Fruit fly (Drosophila melanogaster): ENCODE data around the gene Mob2.
A peak's percentile ranks its signal among the peaks of the same experiment; 100 is the strongest.

The Mob2 gene

DNA sequence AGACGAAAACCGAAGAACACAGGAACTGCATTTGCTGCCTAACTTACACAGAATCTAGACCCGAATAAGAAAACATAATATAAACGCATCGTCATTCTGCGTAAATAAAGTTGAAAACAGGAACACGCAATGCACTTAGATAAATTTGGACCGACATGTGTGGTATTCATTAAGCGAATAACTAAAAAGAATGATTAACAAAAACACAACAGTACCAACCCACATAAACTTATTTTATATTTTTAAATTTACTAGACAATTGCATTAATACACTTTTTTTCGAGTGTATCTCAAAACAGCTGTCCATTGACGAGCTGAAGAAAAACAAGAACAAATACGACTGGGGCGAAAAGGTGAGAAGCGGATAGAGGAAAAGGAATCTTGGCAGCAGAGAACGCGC lies 7.7 kb downstream of the Mob2 start (continued):
- TF ChIP-seq Bdp1 (GFP tag; optimal IDR thresholded peaks at IDR 0.05) (peak; percentile 63), CG10274 (GFP tag; optimal IDR thresholded peaks at IDR 0.05) (peak; percentile 31), CG7839 (tag; optimal IDR thresholded peaks at IDR 0.05) (peak; percentile 85), ro (GFP tag; IDR thresholded peaks at IDR 0.05) (peak; percentile 67; the same call in 1 of the 2 replicates), CG2875 (GFP tag; optimal IDR thresholded peaks at IDR 0.05) (peak; percentile 78), gsb-n (tag; optimal IDR thresholded peaks at IDR 0.05) (peak; percentile 91), rib (GFP tag; IDR thresholded peaks at IDR 0.05) (no peak), CG18262 (tag; optimal IDR thresholded peaks at IDR 0.05) (peak; percentile 96), Lpt (GFP tag; optimal IDR thresholded peaks at IDR 0.05) (no peak), mam (GFP tag; optimal IDR thresholded peaks at IDR 0.05) (peak; percentile 20), CG14050 (GFP tag; IDR thresholded peaks at IDR 0.05) (no peak), ac (GFP tag; optimal IDR thresholded peaks at IDR 0.05) (peak; percentile 98), fu2 (GFP tag; optimal IDR thresholded peaks at IDR 0.05) (peak; percentile 11), CG3407 (GFP tag; optimal IDR thresholded peaks at IDR 0.05) (peak; percentile 85), Fer3 (tag; optimal IDR thresholded peaks at IDR 0.05) (peak; percentile 64), unc-4 (GFP tag; IDR thresholded peaks at IDR 0.05; ENCODE audit: partially characterized antibody) (no peak), CG7271 (tag; optimal IDR thresholded peaks at IDR 0.05) (peak; percentile 73), bigmax (GFP tag; optimal IDR thresholded peaks at IDR 0.05) (no peak), CG9609 (GFP tag; optimal IDR thresholded peaks at IDR 0.05) (peak; percentile 67), pb (GFP tag; optimal IDR thresholded peaks at IDR 0.05) (no peak), luna (GFP tag; optimal IDR thresholded peaks at IDR 0.05) (no peak), CG8388 (GFP tag; optimal IDR thresholded peaks at IDR 0.05) (peak; percentile 57), CG17802 (tag; optimal IDR thresholded peaks at IDR 0.05) (peak; percentile 65), ems (GFP tag; optimal IDR thresholded peaks at IDR 0.05) (peak; percentile 82), al (GFP tag; IDR thresholded peaks at IDR 0.05) (no peak), Stat92E (GFP tag; optimal IDR thresholded peaks at IDR 0.05) (peak in 1 of 3 experiments; percentile 94), kay (GFP tag; optimal IDR thresholded peaks at IDR 0.05) (peak; percentile 48), ind (GFP tag; optimal IDR thresholded peaks at IDR 0.05) (peak; percentile 66), odd (GFP tag; optimal IDR thresholded peaks at IDR 0.05) (peak; percentile 65), pnt (GFP tag; optimal IDR thresholded peaks at IDR 0.05) (peak; percentile 66), dati (GFP tag; IDR thresholded peaks at IDR 0.05) (peak; percentile 54; the same call in 1 of the 2 replicates), CG13287 (GFP tag; IDR thresholded peaks at IDR 0.05; ENCODE audit: partially characterized antibody) (no peak), lilli (GFP tag; optimal IDR thresholded peaks at IDR 0.05) (peak; percentile 77), CG3995 (GFP tag; optimal IDR thresholded peaks at IDR 0.05) (no peak), CG10565 (GFP tag; optimal IDR thresholded peaks at IDR 0.05) (peak; percentile 64), CG6175 (GFP tag; IDR thresholded peaks at IDR 0.05) (no peak), mld (GFP tag; IDR thresholded peaks at IDR 0.05; ENCODE audit: partially characterized antibody) (no peak), CG10979 (tag; optimal IDR thresholded peaks at IDR 0.05) (peak; percentile 96), CG10321 (GFP tag; IDR thresholded peaks at IDR 0.05) (0 out of 2 replicates have a peak, but pooled peaks have one; percentile 17), Antp (GFP tag; optimal IDR thresholded peaks at IDR 0.05) (peak; percentile 59), sima (GFP tag; optimal IDR thresholded peaks at IDR 0.05) (no peak), CG12219 (GFP tag; optimal IDR thresholded peaks at IDR 0.05) (peak; percentile 71), unpg (GFP tag; optimal IDR thresholded peaks at IDR 0.05) (peak; percentile 86), sisA (GFP tag; IDR thresholded peaks at IDR 0.05) (peak; percentile 79), CG7928 (GFP tag; optimal IDR thresholded peaks at IDR 0.05) (peak; percentile 10), Tbp (GFP tag; optimal IDR thresholded peaks at IDR 0.05) (no peak), D (optimal IDR thresholded peaks at IDR 0.05) (no peak), D (GFP tag; optimal IDR thresholded peaks at IDR 0.05) (peak; percentile 89), grn (GFP tag; optimal IDR thresholded peaks at IDR 0.05) (peak; percentile 24), peb (GFP tag; IDR thresholded peaks at IDR 0.05) (peak; percentile 66), CG6791 (GFP tag; IDR thresholded peaks at IDR 0.05; ENCODE audit: partially characterized antibody) (no peak)

All from whole organism, embryonic.